Fruit fly (Drosophila melanogaster) whole organism: Measurements from ENCODE around the gene Adi1.

Source experiments
- CG8478 ChIP-seq: fragments of >200 bp; optimal IDR thresholded peaks from 2 replicates; lab custom pipeline; 2018; ENCODE audit warnings: inconsistent platforms
- pan ChIP-seq: fragments of >200 bp; optimal IDR thresholded peaks from 2 replicates; lab custom pipeline; 2017
- psq ChIP-seq: fragments of >200 bp; optimal IDR thresholded peaks from 2 replicates; lab custom pipeline; 2017

DNA sequence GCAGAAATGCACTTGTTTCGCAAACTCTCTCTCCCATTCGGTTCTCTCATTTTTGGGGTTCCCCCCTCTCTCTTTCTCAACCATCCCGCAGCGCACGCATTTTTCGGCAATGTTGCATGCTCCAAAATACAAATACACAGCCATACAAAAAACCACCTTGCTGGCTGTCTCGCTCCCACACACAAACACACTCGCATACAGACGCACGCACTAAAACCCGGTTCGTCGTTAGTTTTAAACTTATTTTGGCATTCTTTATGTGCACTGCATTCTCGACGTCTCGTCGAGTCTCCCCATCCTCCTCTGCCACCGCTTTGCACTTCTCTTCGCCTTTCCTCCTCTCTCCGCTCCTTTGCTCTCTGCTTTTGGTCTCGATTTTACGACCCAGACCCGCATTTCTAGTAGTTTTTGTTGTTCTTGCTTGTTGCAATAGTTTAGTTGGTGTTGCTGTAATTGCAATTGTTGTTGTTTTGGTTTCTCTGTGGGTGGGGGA lies 3.4 kb downstream of the Adi1 start:
- TF ChIP-seq CG8478 (no peak), pan (no peak), psq (lab: Kevin White, UChicago) (no peak)
